Worm (Caenorhabditis elegans) whole organism, young adult: ENCODE measurements around the gene pes-8.

Experiments used
- B0019.2 ChIP-seq: fragments of 200-800 bp; sonication (Bioruptor generic); conservative IDR thresholded peaks from 2 replicates; pipeline ENCODE4 v1.3.6; 2022; ENCODE audit warnings: missing genetic modification reagents, missing genetic modification characterization, missing compliant biosample characterization
- B0261.1 ChIP-seq: sonication (generic microtip); optimal IDR thresholded peaks from 2 replicates; lab custom pipeline; 2016; ENCODE audit warnings: mild to moderate bottlenecking, missing genetic modification characterization, moderate library complexity, missing compliant biosample characterization
- C06A6.2 ChIP-seq: fragments of 200-800 bp; sonication (Bioruptor generic); conservative IDR thresholded peaks from 2 replicates; pipeline ENCODE4 v1.3.6; 2022; ENCODE audit warnings: missing genetic modification characterization, missing compliant biosample characterization
- F23B12.7 ChIP-seq: sonication (generic microtip); optimal IDR thresholded peaks from 2 replicates; lab custom pipeline; 2017; ENCODE audit warnings: missing genetic modification characterization, mild to moderate bottlenecking, missing compliant biosample characterization, antibody characterized with exemption, moderate library complexity; ENCODE audit not compliant: insufficient read depth
- F33H1.4 ChIP-seq: fragments of 200-800 bp; sonication (Bioruptor generic); IDR thresholded peaks from 2 replicates; pipeline ENCODE4 v1.3.6; 2022; ENCODE audit warnings: missing genetic modification reagents, missing genetic modification characterization, missing compliant biosample characterization
- F39B2.1 ChIP-seq: fragments of 200-800 bp; sonication (Bioruptor generic); IDR thresholded peaks from 2 replicates; pipeline ENCODE4 v1.3.6; 2022; ENCODE audit warnings: missing genetic modification reagents, missing genetic modification characterization, missing compliant biosample characterization
- F49E8.2 ChIP-seq: sonication (generic microtip); optimal IDR thresholded peaks from 3 replicates; lab custom pipeline; 2017; ENCODE audit warnings: missing genetic modification characterization, mild to moderate bottlenecking, missing compliant biosample characterization, antibody characterized with exemption, moderate library complexity; ENCODE audit not compliant: insufficient read depth
- F52B5.7 ChIP-seq: sonication (generic microtip); optimal IDR thresholded peaks from 2 replicates; lab custom pipeline; 2016; ENCODE audit warnings: mild to moderate bottlenecking, missing genetic modification characterization, missing compliant biosample characterization
- F55B11.4 ChIP-seq: sonication (generic microtip); optimal IDR thresholded peaks from 2 replicates; lab custom pipeline; 2016; ENCODE audit warnings: missing compliant biosample characterization, missing genetic modification characterization, borderline replicate concordance; ENCODE audit not compliant: insufficient read depth
- T26A5.8 ChIP-seq: sonication (generic microtip); optimal IDR thresholded peaks from 2 replicates; lab custom pipeline; 2016; ENCODE audit warnings: missing genetic modification characterization, missing compliant biosample characterization
- Y53F4B.3 ChIP-seq: fragments of 200-800 bp; sonication (Bioruptor generic); IDR thresholded peaks from 2 replicates; pipeline ENCODE4 v1.3.6; 2022; ENCODE audit warnings: missing genetic modification reagents, missing genetic modification characterization, missing compliant biosample characterization
- Y53G8AR.9 ChIP-seq: fragments of 200-800 bp; sonication (Bioruptor generic); conservative IDR thresholded peaks from 2 replicates; pipeline ENCODE4 v1.3.6; 2022; ENCODE audit warnings: missing genetic modification reagents, missing genetic modification characterization, missing compliant biosample characterization
- Y67H2A.10 ChIP-seq: fragments of 200-800 bp; sonication (Bioruptor generic); conservative IDR thresholded peaks from 2 replicates; pipeline ENCODE4 v1.3.6; 2022; ENCODE audit warnings: missing genetic modification reagents, missing genetic modification characterization, missing compliant biosample characterization
- Y95B8A.8 ChIP-seq: fragments of 200-800 bp; sonication (Bioruptor generic); IDR thresholded peaks from 2 replicates; pipeline ENCODE4 v1.3.6; 2022; ENCODE audit warnings: missing genetic modification reagents, missing genetic modification characterization, missing compliant biosample characterization
- aptf-2 ChIP-seq: fragments of 200-800 bp; sonication (Bioruptor generic); conservative IDR thresholded peaks from 2 replicates; pipeline ENCODE4 v1.3.6; 2022; ENCODE audit warnings: missing genetic modification reagents, missing genetic modification characterization, missing compliant biosample characterization
- attf-6 ChIP-seq: fragments of 200-800 bp; sonication (Bioruptor generic); IDR thresholded peaks from 2 replicates; pipeline ENCODE4 v1.3.6; 2022; ENCODE audit warnings: missing genetic modification reagents, missing genetic modification characterization, missing compliant biosample characterization
- bed-1 ChIP-seq: fragments of 200-800 bp; sonication (Bioruptor generic); IDR thresholded peaks from 2 replicates; pipeline ENCODE4 v1.3.6; 2022; ENCODE audit warnings: missing genetic modification reagents, missing genetic modification characterization, missing compliant biosample characterization
- bed-2 ChIP-seq: fragments of 200-800 bp; sonication (Bioruptor generic); IDR thresholded peaks from 2 replicates; pipeline ENCODE4 v1.3.6; 2022; ENCODE audit warnings: missing genetic modification reagents, missing genetic modification characterization, missing compliant biosample characterization
- ceh-40 ChIP-seq: fragments of 200-800 bp; sonication (Bioruptor generic); IDR thresholded peaks from 2 replicates; pipeline ENCODE4 v1.3.6; 2022; ENCODE audit warnings: missing genetic modification characterization, missing compliant biosample characterization
- ceh-79 ChIP-seq: sonication (generic microtip); optimal IDR thresholded peaks from 2 replicates; lab custom pipeline; 2017; ENCODE audit warnings: mild to moderate bottlenecking, missing genetic modification characterization, missing compliant biosample characterization
- ceh-91 ChIP-seq: fragments of 200-800 bp; sonication (Bioruptor generic); IDR thresholded peaks from 2 replicates; pipeline ENCODE4 v1.3.6; 2022; ENCODE audit warnings: missing genetic modification reagents, missing genetic modification characterization, missing compliant biosample characterization
- ets-4 ChIP-seq: fragments of 200-800 bp; sonication (Bioruptor generic); optimal IDR thresholded peaks from 2 replicates; lab custom pipeline; 2018; ENCODE audit warnings: mild to moderate bottlenecking, missing genetic modification characterization, missing compliant biosample characterization
- him-1 ChIP-seq: sonication (generic microtip); optimal IDR thresholded peaks from 2 replicates; lab custom pipeline; 2016; ENCODE audit warnings: missing genotype, missing genetic modification reagents, missing genetic modification characterization, missing compliant biosample characterization
- hlh-12 ChIP-seq: sonication (generic microtip); optimal IDR thresholded peaks from 2 replicates; lab custom pipeline; 2016; ENCODE audit warnings: missing genetic modification characterization, missing compliant biosample characterization
- let-526 ChIP-seq: fragments of 200-800 bp; sonication (Bioruptor generic); IDR thresholded peaks from 2 replicates; pipeline ENCODE4 v1.3.6; 2022; ENCODE audit warnings: missing genetic modification reagents, missing genetic modification characterization, missing compliant biosample characterization
- lin-26 ChIP-seq: fragments of 200-800 bp; sonication (Bioruptor generic); IDR thresholded peaks from 2 replicates; pipeline ENCODE4 v1.3.6; 2022; ENCODE audit warnings: missing genetic modification reagents, missing genetic modification characterization, missing compliant biosample characterization
- lir-1 ChIP-seq: fragments of 200-800 bp; sonication (Bioruptor generic); conservative IDR thresholded peaks from 2 replicates; pipeline ENCODE4 v1.3.6; 2022; ENCODE audit warnings: missing genetic modification reagents, missing genetic modification characterization, missing compliant biosample characterization
- lsl-1 ChIP-seq: fragments of 200-800 bp; sonication (Bioruptor generic); optimal IDR thresholded peaks from 2 replicates; lab custom pipeline; 2018; ENCODE audit warnings: mild to moderate bottlenecking, missing genetic modification characterization, moderate library complexity, missing compliant biosample characterization
- lsy-27 ChIP-seq: sonication (generic microtip); optimal IDR thresholded peaks from 2 replicates; lab custom pipeline; 2017; ENCODE audit warnings: missing genetic modification characterization, mild to moderate bottlenecking, missing compliant biosample characterization, antibody characterized with exemption, missing genotype, borderline replicate concordance; ENCODE audit not compliant: insufficient read depth
- mxl-1 ChIP-seq: sonication (generic microtip); optimal IDR thresholded peaks from 2 replicates; lab custom pipeline; 2016; ENCODE audit warnings: missing genetic modification characterization, missing compliant biosample characterization
- nfyb-1 ChIP-seq: fragments of 200-800 bp; sonication (Bioruptor generic); IDR thresholded peaks from 2 replicates; pipeline ENCODE4 v1.3.6; 2022; ENCODE audit warnings: missing genetic modification reagents, missing genetic modification characterization, missing compliant biosample characterization
- nhr-80 ChIP-seq: sonication (generic microtip); optimal IDR thresholded peaks from 2 replicates; lab custom pipeline; 2016; ENCODE audit warnings: missing genetic modification characterization, missing compliant biosample characterization
- pha-4 ChIP-seq: fragments of 150-350 bp; sonication (generic microtip); optimal IDR thresholded peaks from 2 replicates; lab custom pipeline; 2014; ENCODE audit warnings: missing biosample characterization, missing genetic modification reagents, missing genetic modification characterization
- rpc-1 ChIP-seq, 2 experiments: fragments of 150-350 bp in 1 of 2; sonication (generic microtip) in 1 of 2; optimal IDR thresholded peaks; 2 replicates each; lab custom pipeline; 2014 to 2018; ENCODE audit warnings: missing biosample characterization in 1 of 2, missing genetic modification characterization in 1 of 2, missing genetic modification reagents in 1 of 2, missing genotype in 1 of 2
- snpc-3.4 ChIP-seq: sonication (generic microtip); optimal IDR thresholded peaks from 2 replicates; lab custom pipeline; 2017; ENCODE audit warnings: missing genetic modification characterization, mild to moderate bottlenecking, missing compliant biosample characterization, antibody characterized with exemption, moderate library complexity, missing genotype, missing genetic modification reagents
- snpc-4 ChIP-seq, 5 experiments: fragments of 150-350 bp in 1 of 5; sonication (generic microtip) in 4 of 5; optimal IDR thresholded peaks; 2 replicates each; lab custom pipeline; 2014 to 2018; ENCODE audit warnings: missing genetic modification characterization in 5 of 5, missing biosample characterization in 3 of 5, antibody characterized with exemption in 2 of 5, mild to moderate bottlenecking in 2 of 5, missing compliant biosample characterization in 2 of 5, missing genotype in 2 of 5, moderate library complexity in 2 of 5, missing genetic modification reagents in 1 of 5
- tbp1 ChIP-seq: fragments of 200-800 bp; sonication (Bioruptor generic); optimal IDR thresholded peaks from 2 replicates; lab custom pipeline; 2018; ENCODE audit warnings: mild to moderate bottlenecking, missing genetic modification characterization, missing compliant biosample characterization
- tbx-9 ChIP-seq: sonication (generic microtip); optimal IDR thresholded peaks from 2 replicates; lab custom pipeline; 2016; ENCODE audit warnings: borderline replicate concordance, missing genetic modification characterization, inconsistent platforms, missing compliant biosample characterization
- zfh-2 ChIP-seq: fragments of 200-800 bp; sonication (Bioruptor generic); conservative IDR thresholded peaks from 2 replicates; pipeline ENCODE4 v1.3.6; 2022; ENCODE audit warnings: missing genetic modification reagents, missing genetic modification characterization, missing compliant biosample characterization
- zim-3 ChIP-seq: sonication (generic microtip); optimal IDR thresholded peaks from 2 replicates; lab custom pipeline; 2017; ENCODE audit warnings: mild to moderate bottlenecking, missing genetic modification characterization, moderate library complexity, missing compliant biosample characterization
- ztf-22 ChIP-seq: fragments of 200-800 bp; sonication (Bioruptor generic); optimal IDR thresholded peaks from 2 replicates; lab custom pipeline; 2018; ENCODE audit warnings: mild to moderate bottlenecking, missing genetic modification characterization, moderate library complexity, missing compliant biosample characterization
- ztf-26 ChIP-seq: sonication (generic microtip); optimal IDR thresholded peaks from 2 replicates; lab custom pipeline; 2017; ENCODE audit warnings: missing genetic modification characterization, missing compliant biosample characterization

The pes-8 gene

DNA sequence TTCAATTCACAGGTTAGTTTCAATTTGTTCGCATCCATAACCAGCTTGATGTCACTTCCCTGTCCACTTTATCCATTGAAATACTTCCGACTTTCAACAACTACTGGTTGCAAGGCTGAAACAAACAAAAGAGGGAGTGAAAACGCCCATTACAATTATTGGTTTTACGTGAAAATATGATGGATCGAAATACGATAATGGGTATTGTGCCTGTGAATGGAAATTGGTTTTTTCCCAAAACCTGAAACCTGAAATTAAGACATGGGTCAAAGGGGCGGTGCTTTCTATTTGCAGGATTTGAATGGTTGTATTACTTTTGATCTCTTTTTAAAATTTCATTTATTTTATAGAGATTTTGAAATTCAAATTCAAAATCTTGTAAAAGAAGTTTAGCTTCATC is 47.3 kb downstream of the pes-8 start, which contains the start of gene B0416.2:
TSS of gene B0416.2 (plus strand) at position 301 of the 400 bp plus-strand sequence.
- TF ChIP-seq bed-1 (GFP tag; lab: Robert Waterston, UW) = no peak
- no peak for TF ChIP-seq ceh-40 (GFP tag; lab: Robert Waterston, UW)
- no peak for TF ChIP-seq F49E8.2 (tag; lab: Kevin White, UChicago)
- TF ChIP-seq aptf-2 (GFP tag; lab: Robert Waterston, UW) = no peak
- TF ChIP-seq Y53G8AR.9 (GFP tag; lab: Robert Waterston, UW) = no peak
- no peak for TF ChIP-seq ztf-26 (tag; lab: Kevin White, UChicago)
- TF ChIP-seq lsy-27 = no peak
- no peak for TF ChIP-seq F23B12.7 (tag; lab: Kevin White, UChicago)
- TF ChIP-seq nfyb-1 (GFP tag; lab: Robert Waterston, UW) = no peak
- no peak for TF ChIP-seq B0019.2 (GFP tag; lab: Robert Waterston, UW)
- TF ChIP-seq lsl-1 (GFP tag; lab: Kevin White, UChicago) = no peak
- no peak for TF ChIP-seq F55B11.4 (tag; lab: Kevin White, UChicago)
- TF ChIP-seq zfh-2 (GFP tag; lab: Robert Waterston, UW) = no peak
- TF ChIP-seq Y67H2A.10 (GFP tag; lab: Robert Waterston, UW) = no peak
- TF ChIP-seq zim-3 (tag; lab: Kevin White, UChicago) = no peak

DNA sequence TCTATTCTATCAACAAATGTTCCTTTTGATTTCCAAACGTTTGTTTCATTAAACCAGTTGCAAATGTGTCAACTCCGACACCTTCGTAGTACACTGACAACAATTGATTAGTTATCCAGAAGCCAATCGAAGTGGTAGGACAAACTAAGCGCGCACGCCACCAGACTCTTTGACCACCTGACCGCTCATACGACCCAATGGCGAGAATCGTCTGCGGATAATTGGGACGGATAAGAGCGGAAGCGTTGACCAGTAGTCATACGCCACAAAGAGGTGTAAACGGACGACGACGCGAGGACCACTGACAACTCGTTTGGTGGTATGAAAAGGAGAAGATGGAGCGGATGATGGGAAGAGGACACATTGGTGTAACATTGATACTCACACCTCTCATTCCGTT is 48.8 kb downstream of the pes-8 start:
- TF ChIP-seq tbx-9 (tag; lab: Kevin White, UChicago) (no peak), bed-2 (GFP tag; lab: Robert Waterston, UW) (no peak), B0261.1 (tag; lab: Kevin White, UChicago) (no peak), snpc-4 (GFP tag; optimal IDR thresholded peaks at IDR 0.05; lab: Kevin White, UChicago) (no peak), snpc-4 (tag; optimal IDR thresholded peaks at IDR 0.05; lab: Kevin White, UChicago) (no peak), lir-1 (GFP tag; lab: Robert Waterston, UW) (no peak), lin-26 (no peak), him-1 (tag; lab: Kevin White, UChicago) (no peak), lsl-1 (GFP tag; lab: Kevin White, UChicago) (no peak), F39B2.1 (GFP tag; lab: Robert Waterston, UW) (no peak), Y95B8A.8 (GFP tag; lab: Robert Waterston, UW) (no peak), pha-4 (tag; lab: Kevin White, UChicago) (no peak), F33H1.4 (GFP tag; lab: Robert Waterston, UW) (no peak)

DNA sequence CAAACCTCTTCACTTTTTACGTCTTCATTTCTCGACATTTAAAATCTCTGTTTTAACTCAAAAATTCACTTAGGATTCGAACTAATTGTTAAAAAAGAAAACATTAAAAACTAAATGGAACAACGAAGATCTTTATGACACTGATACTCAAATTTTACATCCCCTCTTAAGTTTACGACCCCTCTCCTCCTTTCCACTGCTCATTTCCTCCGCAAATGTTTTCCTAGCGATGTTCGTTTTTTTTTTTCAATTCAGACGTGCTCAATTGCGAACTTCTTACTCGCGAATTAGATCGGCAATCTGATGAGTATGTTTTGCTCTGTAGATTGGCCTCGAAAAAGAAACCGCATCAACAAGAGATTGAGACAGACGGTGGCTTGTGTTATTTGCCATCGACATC is 51.2 kb downstream of the pes-8 start:
- no peak for TF ChIP-seq ceh-40 (GFP tag; lab: Robert Waterston, UW)
- TF ChIP-seq lir-1 (GFP tag; lab: Robert Waterston, UW) = no peak
- TF ChIP-seq snpc-4 (GFP tag; optimal IDR thresholded peaks at IDR 0.05; lab: Kevin White, UChicago) = no peak
- no peak for TF ChIP-seq snpc-4 (tag; optimal IDR thresholded peaks at IDR 0.05; lab: Kevin White, UChicago)
- no peak for TF ChIP-seq zfh-2 (GFP tag; lab: Robert Waterston, UW)
- no peak for TF ChIP-seq ceh-91
- no peak for TF ChIP-seq mxl-1 (tag; lab: Kevin White, UChicago)
- no peak for TF ChIP-seq attf-6 (GFP tag; lab: Robert Waterston, UW)
- no peak for TF ChIP-seq F52B5.7 (tag; lab: Kevin White, UChicago)
- TF ChIP-seq T26A5.8 (tag; lab: Kevin White, UChicago) = no peak

DNA sequence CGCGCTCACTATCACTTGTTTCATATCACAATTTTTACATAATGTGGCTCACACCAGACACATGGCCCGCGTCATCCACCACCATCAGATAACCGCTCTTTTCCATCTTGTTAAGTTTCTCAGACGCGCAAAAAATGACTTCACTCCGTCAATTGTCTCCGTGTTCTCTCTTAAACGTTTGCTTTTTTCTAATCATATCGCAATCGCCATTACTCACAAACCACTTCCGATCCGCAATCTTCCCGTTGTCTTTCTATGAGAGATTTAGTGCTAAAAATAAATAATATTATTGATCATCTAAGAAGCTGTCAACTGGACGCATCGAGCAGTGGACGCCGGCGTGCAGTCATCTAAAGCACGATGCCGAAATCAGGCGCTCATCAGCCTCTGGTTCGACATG is 51.8 kb downstream of the pes-8 start, which contains the start of gene tmc-2:
TSS of gene tmc-2 (plus strand) at position 301 of the 400 bp plus-strand sequence.
- TF ChIP-seq snpc-4 (GFP tag; optimal IDR thresholded peaks at IDR 0.05; lab: Kevin White, UChicago) (no peak), snpc-4 (tag; optimal IDR thresholded peaks at IDR 0.05; lab: Kevin White, UChicago) (no peak), aptf-2 (GFP tag; lab: Robert Waterston, UW) (no peak), nhr-80 (tag; lab: Kevin White, UChicago) (no peak), Y53F4B.3 (GFP tag; lab: Robert Waterston, UW) (no peak), C06A6.2 (GFP tag; lab: Robert Waterston, UW) (no peak), ztf-22 (no peak), let-526 (GFP tag; lab: Robert Waterston, UW) (no peak), rpc-1 (optimal IDR thresholded peaks at IDR 0.05; lab: Kevin White, UChicago) (no peak), rpc-1 (tag; optimal IDR thresholded peaks at IDR 0.05; lab: Kevin White, UChicago) (no peak), hlh-12 (tag; lab: Kevin White, UChicago) (no peak), tbp1 (GFP tag; lab: Kevin White, UChicago) (no peak), ceh-79 (tag; lab: Kevin White, UChicago) (no peak), snpc-3.4 (tag; lab: Kevin White, UChicago) (no peak), ets-4 (GFP tag; lab: Kevin White, UChicago) (no peak)
